Worm (Caenorhabditis elegans) whole organism, midembryonic: ENCODE data around the gene B0272.3.
"Not testable (repeated sequence)": the region's sequence is repeated elsewhere in the genome, so short reads cannot be mapped to it uniquely, and the experiment has no call there.

Experiments
- T22C8.4 ChIP-seq: fragments of 200-800 bp; sonication (Bioruptor generic); IDR thresholded peaks from 2 replicates; pipeline ENCODE4 v1.3.6; 2022; ENCODE audit warnings: missing genetic modification characterization, missing compliant biosample characterization
- cog-1 ChIP-seq: sonication (generic microtip); optimal IDR thresholded peaks from 2 replicates; lab custom pipeline; 2016; ENCODE audit warnings: missing genetic modification characterization, missing compliant biosample characterization
- flt-1 ChIP-seq: fragments of 200-800 bp; sonication (Bioruptor generic); IDR thresholded peaks from 2 replicates; pipeline ENCODE4 v1.3.6; 2022; ENCODE audit warnings: missing genetic modification characterization, missing compliant biosample characterization
- klf-2 ChIP-seq: fragments of 200-800 bp; sonication (Bioruptor generic); conservative IDR thresholded peaks from 2 replicates; pipeline ENCODE4 v1.3.6; 2022; ENCODE audit warnings: missing genetic modification reagents, missing genetic modification characterization, missing compliant biosample characterization
- med-1 ChIP-seq: sonication (generic microtip); optimal IDR thresholded peaks from 2 replicates; lab custom pipeline; 2017; ENCODE audit warnings: missing genetic modification characterization, mild to moderate bottlenecking, missing compliant biosample characterization, antibody characterized with exemption, missing genetic modification reagents; ENCODE audit not compliant: insufficient read depth
- ref-1 ChIP-seq: fragments of 200-800 bp; sonication (Bioruptor generic); conservative IDR thresholded peaks from 2 replicates; pipeline ENCODE4 v1.3.6; 2022; ENCODE audit warnings: missing genetic modification reagents, missing genetic modification characterization, missing compliant biosample characterization
- tab-1 ChIP-seq: fragments of 200-800 bp; sonication (Bioruptor generic); IDR thresholded peaks from 2 replicates; pipeline ENCODE4 v1.3.6; 2022; ENCODE audit warnings: missing genetic modification characterization, missing compliant biosample characterization
- ztf-23 ChIP-seq: fragments of 200-800 bp; sonication (Bioruptor generic); IDR thresholded peaks from 2 replicates; pipeline ENCODE4 v1.3.6; 2022; ENCODE audit warnings: missing genetic modification reagents, missing genetic modification characterization, missing compliant biosample characterization
- ztf-29 ChIP-seq: fragments of 200-800 bp; sonication (Bioruptor generic); IDR thresholded peaks from 2 replicates; pipeline ENCODE4 v1.3.6; 2022; ENCODE audit warnings: missing genetic modification reagents, missing genetic modification characterization, missing compliant biosample characterization

DNA sequence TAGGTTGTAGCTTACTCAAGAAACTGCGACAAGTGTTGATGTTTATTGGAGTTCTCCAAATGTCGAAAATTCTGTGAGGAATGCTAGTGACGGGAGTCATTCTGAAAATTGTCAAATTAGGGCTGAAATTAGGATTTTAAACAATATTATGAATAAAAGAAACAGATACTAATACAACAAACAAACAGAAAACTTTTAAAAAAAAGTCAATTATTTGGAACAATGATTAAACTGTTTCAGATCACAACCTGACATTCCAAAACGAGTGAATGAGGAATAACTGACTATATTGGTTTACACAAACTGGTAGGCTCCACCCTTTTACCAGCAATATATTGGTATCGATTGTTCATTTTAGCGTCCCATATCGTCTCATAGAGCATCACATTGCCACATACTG, 29.6 kb downstream of the B0272.3 start, which contains the start of gene ZK899.5:
- not testable (repeated sequence) for TF ChIP-seq klf-2 (GFP tag; lab: Robert Waterston, UW); flt-1 (GFP tag; lab: Robert Waterston, UW); ref-1; med-1 (GFP tag; lab: Kevin White, UChicago); cog-1 (tag; lab: Kevin White, UChicago); T22C8.4 (GFP tag; lab: Robert Waterston, UW); tab-1; ztf-29 (GFP tag; lab: Robert Waterston, UW); ztf-23
